Fruit fly (Drosophila melanogaster) whole organism, embryonic: ENCODE measurements around the gene MED19.
"Not testable (repeated sequence)": the region's sequence is repeated elsewhere in the genome, so short reads cannot be mapped to it uniquely, and the experiment has no call there.

Experiments
- Atf6 ChIP-seq: fragments of 200-800 bp; sonication (Bioruptor generic); IDR thresholded peaks from 2 replicates; pipeline ENCODE4 v1.3.6; 2022; ENCODE audit warnings: missing biosample characterization, missing genetic modification characterization
- CG10267 ChIP-seq: fragments of 200-800 bp; sonication (Bioruptor generic); optimal IDR thresholded peaks from 2 replicates; lab custom pipeline; 2018; ENCODE audit warnings: missing biosample characterization, mild to moderate bottlenecking, missing genetic modification characterization, moderate library complexity
- CG12104 ChIP-seq: fragments of 200-800 bp; sonication (Bioruptor generic); optimal IDR thresholded peaks from 3 replicates; lab custom pipeline; 2016; ENCODE audit warnings: missing biosample characterization, missing genetic modification characterization
- CG15479 ChIP-seq: fragments of 200-800 bp; sonication (Bioruptor generic); optimal IDR thresholded peaks from 3 replicates; lab custom pipeline; 2019; ENCODE audit warnings: missing biosample characterization, mild to moderate bottlenecking, missing genetic modification characterization, moderate library complexity
- CG15514 ChIP-seq: fragments of 200-800 bp; sonication (Bioruptor generic); optimal IDR thresholded peaks from 3 replicates; lab custom pipeline; 2017; ENCODE audit warnings: missing biosample characterization, missing genetic modification characterization, mild to moderate bottlenecking, moderate library complexity, missing genetic modification reagents
- CG16815 ChIP-seq: fragments of 200-800 bp; sonication (Bioruptor generic); optimal IDR thresholded peaks from 3 replicates; lab custom pipeline; 2017; ENCODE audit warnings: missing biosample characterization, mild to moderate bottlenecking, missing genetic modification characterization
- CG17568 ChIP-seq: fragments of 200-800 bp; sonication (Bioruptor generic); optimal IDR thresholded peaks from 2 replicates; lab custom pipeline; 2018; ENCODE audit warnings: missing biosample characterization, mild to moderate bottlenecking, missing genetic modification characterization, moderate library complexity
- CG17802 ChIP-seq: fragments of 200-800 bp; sonication (Bioruptor generic); optimal IDR thresholded peaks from 2 replicates; lab custom pipeline; 2018; ENCODE audit warnings: missing biosample characterization, mild to moderate bottlenecking, missing genetic modification characterization, moderate library complexity
- CG2678 ChIP-seq: fragments of 200-800 bp; sonication (Bioruptor generic); optimal IDR thresholded peaks from 3 replicates; lab custom pipeline; 2019; ENCODE audit warnings: missing biosample characterization, mild to moderate bottlenecking, missing genetic modification characterization, moderate library complexity
- CG3065 ChIP-seq: fragments of 200-800 bp; sonication (Bioruptor generic); optimal IDR thresholded peaks from 2 replicates; lab custom pipeline; 2016; ENCODE audit warnings: missing biosample characterization, missing genetic modification characterization
- CG3847 ChIP-seq: fragments of 200-800 bp; sonication (Bioruptor generic); IDR thresholded peaks from 2 replicates; pipeline ENCODE4 v1.3.6; 2022; ENCODE audit warnings: missing biosample characterization, missing genetic modification characterization
- CG4282 ChIP-seq: fragments of 200-800 bp; sonication (Bioruptor generic); optimal IDR thresholded peaks from 2 replicates; lab custom pipeline; 2016; ENCODE audit warnings: missing biosample characterization, missing genetic modification characterization
- CG5180 ChIP-seq: fragments of 200-800 bp; sonication (Bioruptor generic); optimal IDR thresholded peaks from 3 replicates; lab custom pipeline; 2017; ENCODE audit warnings: missing biosample characterization, missing genetic modification characterization, mild to moderate bottlenecking, moderate library complexity, missing genetic modification reagents
- CG5953 ChIP-seq: fragments of 200-800 bp; sonication (Bioruptor generic); IDR thresholded peaks from 2 replicates; pipeline ENCODE4 v1.3.6; 2022; ENCODE audit warnings: missing biosample characterization, missing genetic modification characterization
- CG7987 ChIP-seq: fragments of 200-800 bp; sonication (Bioruptor generic); optimal IDR thresholded peaks from 2 replicates; lab custom pipeline; 2018; ENCODE audit warnings: missing biosample characterization, mild to moderate bottlenecking, missing genetic modification characterization, moderate library complexity
- CG8388 ChIP-seq: fragments of 200-800 bp; sonication (Bioruptor generic); optimal IDR thresholded peaks from 2 replicates; lab custom pipeline; 2019; ENCODE audit warnings: missing biosample characterization, mild to moderate bottlenecking, missing genetic modification characterization, moderate library complexity
- CG8944 ChIP-seq: fragments of 200-800 bp; sonication (Bioruptor generic); optimal IDR thresholded peaks from 3 replicates; lab custom pipeline; 2016; ENCODE audit warnings: missing biosample characterization, missing genetic modification characterization
- CG9437 ChIP-seq: fragments of 200-800 bp; sonication (Bioruptor generic); optimal IDR thresholded peaks from 2 replicates; lab custom pipeline; 2018; ENCODE audit warnings: missing biosample characterization, mild to moderate bottlenecking, missing genetic modification characterization
- CG9817 ChIP-seq: fragments of 200-800 bp; sonication (Bioruptor generic); optimal IDR thresholded peaks from 2 replicates; lab custom pipeline; 2018; ENCODE audit warnings: missing biosample characterization, mild to moderate bottlenecking, missing genetic modification characterization, moderate library complexity
- Dek ChIP-seq: fragments of 200-800 bp; sonication (Bioruptor generic); optimal IDR thresholded peaks from 3 replicates; lab custom pipeline; 2019; ENCODE audit warnings: missing biosample characterization, mild to moderate bottlenecking, missing genetic modification characterization, moderate library complexity
- Fer3 ChIP-seq: fragments of 200-800 bp; sonication (Bioruptor generic); optimal IDR thresholded peaks from 2 replicates; lab custom pipeline; 2018; ENCODE audit warnings: missing biosample characterization, mild to moderate bottlenecking, missing genetic modification characterization, moderate library complexity
- Gsc ChIP-seq: fragments of 200-800 bp; sonication (Bioruptor generic); IDR thresholded peaks from 2 replicates; pipeline ENCODE4 v1.3.6; 2022; ENCODE audit warnings: missing biosample characterization, missing genetic modification characterization
- Lhr ChIP-seq: fragments of 200-800 bp; sonication (Bioruptor generic); optimal IDR thresholded peaks from 3 replicates; lab custom pipeline; 2017; ENCODE audit warnings: mild to moderate bottlenecking, missing biosample characterization, missing genetic modification reagents, missing genetic modification characterization
- MTF-1 ChIP-seq: fragments of 200-800 bp; sonication (Bioruptor generic); optimal IDR thresholded peaks from 2 replicates; lab custom pipeline; 2018; ENCODE audit warnings: missing biosample characterization, mild to moderate bottlenecking, missing genetic modification characterization, borderline replicate concordance
- Nf-YB ChIP-seq: fragments of 200-800 bp; sonication (Bioruptor generic); optimal IDR thresholded peaks from 3 replicates; lab custom pipeline; 2019; ENCODE audit warnings: missing biosample characterization, mild to moderate bottlenecking, missing genetic modification characterization, moderate library complexity
- Oli ChIP-seq: fragments of 200-800 bp; sonication (Bioruptor generic); optimal IDR thresholded peaks from 2 replicates; lab custom pipeline; 2018; ENCODE audit warnings: missing biosample characterization, mild to moderate bottlenecking, missing genetic modification characterization, moderate library complexity
- Sox100B ChIP-seq: fragments of 200-800 bp; sonication (Bioruptor generic); optimal IDR thresholded peaks from 3 replicates; lab custom pipeline; 2018; ENCODE audit warnings: missing biosample characterization, mild to moderate bottlenecking, missing genetic modification characterization
- Spps ChIP-seq: fragments of 200-800 bp; sonication (Bioruptor generic); optimal IDR thresholded peaks from 2 replicates; lab custom pipeline; 2018; ENCODE audit warnings: missing biosample characterization, mild to moderate bottlenecking, missing genetic modification characterization
- ac ChIP-seq: fragments of 200-800 bp; sonication (Bioruptor generic); optimal IDR thresholded peaks from 3 replicates; lab custom pipeline; 2017; ENCODE audit warnings: missing biosample characterization, mild to moderate bottlenecking, missing genetic modification characterization
- az2 ChIP-seq: fragments of 200-800 bp; sonication (Bioruptor generic); optimal IDR thresholded peaks from 3 replicates; lab custom pipeline; 2016; ENCODE audit warnings: missing biosample characterization, missing genetic modification characterization
- bbx ChIP-seq: fragments of 200-800 bp; sonication (Bioruptor generic); IDR thresholded peaks from 2 replicates; pipeline ENCODE4 v1.3.6; 2022; ENCODE audit warnings: missing biosample characterization, missing genetic modification characterization; ENCODE audit not compliant: partially characterized antibody
- chif ChIP-seq, 2 experiments: fragments of 200-800 bp; sonication (Bioruptor generic); optimal IDR thresholded peaks; 3 replicates each; lab custom pipeline; 2016; ENCODE audit warnings: missing biosample characterization in 2 of 2, missing genetic modification characterization in 2 of 2
- disco-r ChIP-seq: fragments of 200-800 bp; sonication (Bioruptor generic); optimal IDR thresholded peaks from 2 replicates; lab custom pipeline; 2016; ENCODE audit warnings: missing biosample characterization, missing genetic modification characterization
- fd96Cb ChIP-seq: fragments of 200-800 bp; sonication (Bioruptor generic); optimal IDR thresholded peaks from 2 replicates; lab custom pipeline; 2018; ENCODE audit warnings: missing biosample characterization, mild to moderate bottlenecking, missing genetic modification characterization, moderate library complexity
- hb ChIP-seq: fragments of 200-800 bp; sonication (Bioruptor generic); IDR thresholded peaks from 3 replicates; pipeline ENCODE4 v1.3.6; 2022; ENCODE audit warnings: missing biosample characterization, missing genetic modification characterization; ENCODE audit not compliant: partially characterized antibody
- her ChIP-seq: fragments of 200-800 bp; sonication (Bioruptor generic); optimal IDR thresholded peaks from 2 replicates; lab custom pipeline; 2016; ENCODE audit warnings: missing biosample characterization, missing genetic modification characterization
- maf-S ChIP-seq: fragments of 200-800 bp; sonication (Bioruptor generic); optimal IDR thresholded peaks from 2 replicates; lab custom pipeline; 2016; ENCODE audit warnings: missing biosample characterization, missing genetic modification characterization
- nau ChIP-seq: fragments of 200-800 bp; sonication (Bioruptor generic); optimal IDR thresholded peaks from 3 replicates; lab custom pipeline; 2017; ENCODE audit warnings: missing biosample characterization, mild to moderate bottlenecking, missing genetic modification characterization, missing genetic modification reagents
- onecut ChIP-seq: fragments of 200-800 bp; sonication (Bioruptor generic); IDR thresholded peaks from 2 replicates; pipeline ENCODE4 v1.3.6; 2022; ENCODE audit warnings: missing biosample characterization, missing genetic modification characterization
- ro ChIP-seq: fragments of 200-800 bp; sonication (Bioruptor generic); IDR thresholded peaks from 2 replicates; pipeline ENCODE4 v1.3.6; 2022; ENCODE audit warnings: missing biosample characterization, missing genetic modification characterization
- salm ChIP-seq: fragments of 200-800 bp; sonication (Bioruptor generic); optimal IDR thresholded peaks from 2 replicates; lab custom pipeline; 2018; ENCODE audit warnings: missing biosample characterization, mild to moderate bottlenecking, missing genetic modification characterization
- scrt ChIP-seq: fragments of 200-800 bp; sonication (Bioruptor generic); optimal IDR thresholded peaks from 2 replicates; lab custom pipeline; 2018; ENCODE audit warnings: missing biosample characterization, mild to moderate bottlenecking, missing genetic modification characterization, moderate library complexity
- slbo ChIP-seq: fragments of 200-800 bp; sonication (Bioruptor generic); IDR thresholded peaks from 2 replicates; pipeline ENCODE4 v1.3.6; 2022; ENCODE audit warnings: missing biosample characterization, missing genetic modification characterization
- sug ChIP-seq: fragments of 200-800 bp; optimal IDR thresholded peaks from 2 replicates; lab custom pipeline; 2019; ENCODE audit warnings: missing biosample characterization, mild to moderate bottlenecking, missing genetic modification characterization, moderate library complexity
- tgo ChIP-seq: fragments of 200-800 bp; sonication (Bioruptor generic); IDR thresholded peaks from 3 replicates; pipeline ENCODE4 v1.3.6; 2022; ENCODE audit warnings: missing biosample characterization, missing genetic modification characterization
- trem ChIP-seq: fragments of 200-800 bp; optimal IDR thresholded peaks from 3 replicates; lab custom pipeline; 2019; ENCODE audit warnings: missing biosample characterization, mild to moderate bottlenecking, missing genetic modification characterization, moderate library complexity

The MED19 gene

dm6 chr3L:17858174-17858573 is 11.9 kb upstream of the MED19 start, which contains the start of gene CG34002:
TSS of gene CG34002 (plus strand) at chr3L:17858474.
- TF ChIP-seq CG16815 (GFP tag; lab: Kevin White, UChicago); Fer3; CG8388: not testable (repeated sequence)

- TF ChIP-seq maf-S (GFP tag; lab: Kevin White, UChicago) (peak; percentile 42), CG9817 (peak; percentile 49), Oli (tag; lab: Kevin White, UChicago) (peak; percentile 89), scrt (GFP tag; lab: Kevin White, UChicago) (peak; percentile 43), disco-r (GFP tag; lab: Kevin White, UChicago) (no peak), slbo (GFP tag; lab: Robert Waterston, UW) (peak; percentile 84), CG15479 (no peak), trem (peak; percentile 9), hb (GFP tag; lab: Robert Waterston, UW) (no peak), CG12104 (peak; percentile 78), CG7987 (GFP tag; lab: Kevin White, UChicago) (peak; percentile 50), salm (tag; lab: Kevin White, UChicago) (peak; percentile 60), sug (tag; lab: Kevin White, UChicago) (peak; percentile 71), Dek (tag; lab: Kevin White, UChicago) (peak; percentile 71), Sox100B (GFP tag; lab: Kevin White, UChicago) (peak; percentile 94), CG17802 (tag; lab: Kevin White, UChicago) (peak; percentile 8), Atf6 (GFP tag; lab: Robert Waterston, UW) (no peak; the same call in 1 of the 2 replicates), tgo (peak; percentile 60; the same call in 2 of the 3 replicates), CG17568 (no peak), Lhr (GFP tag; lab: Kevin White, UChicago) (peak; percentile 25), az2 (GFP tag; lab: Kevin White, UChicago) (peak; percentile 83), CG3847 (GFP tag; lab: Robert Waterston, UW) (peak; percentile 51), CG10267 (peak; percentile 77), bbx (GFP tag; lab: Robert Waterston, UW) (no peak), ro (GFP tag; lab: Robert Waterston, UW) (no peak; the same call in 1 of the 2 replicates), Spps (peak; percentile 26), CG2678 (tag; lab: Kevin White, UChicago) (peak; percentile 94), Nf-YB (peak; percentile 73), chif (GFP tag; optimal IDR thresholded peaks at IDR 0.05; lab: Kevin White, UChicago) (peak in 1 of 2 experiments; percentile 41), CG15514 (peak; percentile 30), CG9437 (peak; percentile 93), MTF-1 (peak; percentile 59), ac (GFP tag; lab: Kevin White, UChicago) (no peak), nau (GFP tag; lab: Kevin White, UChicago) (no peak), her (GFP tag; lab: Kevin White, UChicago) (peak; percentile 72), CG5180 (GFP tag; lab: Kevin White, UChicago) (peak; percentile 65), CG5953 (peak; percentile 74), onecut (GFP tag; lab: Robert Waterston, UW) (peak; percentile 67), fd96Cb (tag; lab: Kevin White, UChicago) (peak; percentile 76), CG4282 (GFP tag; lab: Kevin White, UChicago) (no peak), CG3065 (GFP tag; lab: Kevin White, UChicago) (no peak), Gsc (GFP tag; lab: Robert Waterston, UW) (no peak), CG8944 (GFP tag; lab: Kevin White, UChicago) (peak; percentile 47)
Observed at dm6 chr3L:17856655-17857479, 10.6 kb upstream of the MED19 start, which contains the start of gene CG5535. TSS of gene CG5535 (minus strand) at chr3L:17856794.
